Worm (Caenorhabditis elegans): ENCODE data around the gene R05H10.7.

DNA sequence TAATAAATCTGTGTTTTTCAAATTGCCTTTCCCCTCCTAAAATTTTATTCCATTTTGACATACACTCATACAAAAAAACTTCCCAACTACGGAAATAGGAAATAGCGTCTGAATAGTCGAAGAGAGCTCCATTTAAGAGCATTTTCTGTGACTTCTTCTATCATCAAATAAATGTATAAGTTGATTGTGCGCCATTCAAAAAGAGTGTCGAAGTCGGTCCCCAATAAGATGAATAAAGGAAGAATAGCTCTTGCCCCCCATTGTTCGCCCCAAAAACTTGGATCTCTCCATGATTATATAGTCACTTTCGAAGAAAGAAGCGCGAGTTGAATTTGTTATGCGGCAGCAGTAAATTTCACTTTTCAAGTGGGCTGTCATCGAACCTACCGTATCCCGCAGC is 37.2 kb downstream of the R05H10.7 start:
- TF ChIP-seq snpc-4 (tag; optimal IDR thresholded peaks at IDR 0.05): no peak
- TF ChIP-seq pha-4 (tag; optimal IDR thresholded peaks at IDR 0.05): no peak
- TF ChIP-seq R02D3.7 (tag; optimal IDR thresholded peaks at IDR 0.05): no peak
- TF ChIP-seq ceh-28 (tag; optimal IDR thresholded peaks at IDR 0.05): no peak
- no peak for TF ChIP-seq pqm-1 (tag; optimal IDR thresholded peaks at IDR 0.05)
- TF ChIP-seq mdl-1 (tag; optimal IDR thresholded peaks at IDR 0.05): no peak
- TF ChIP-seq fkh-10 (GFP tag; optimal IDR thresholded peaks at IDR 0.05): peak; percentile 48
- TF ChIP-seq zag-1 (tag; optimal IDR thresholded peaks at IDR 0.05): no peak

All from whole organism, L3 larva.